Worm (Caenorhabditis elegans) whole organism, L1 larva: ENCODE results near the gene ZK470.14.

Experiments
- C34B4.2 ChIP-seq: sonication (generic microtip); optimal IDR thresholded peaks from 2 replicates; lab custom pipeline; 2017; ENCODE audit warnings: mild to moderate bottlenecking, missing genetic modification characterization, missing compliant biosample characterization
- blmp-1 ChIP-seq: fragments of 150-350 bp; optimal IDR thresholded peaks from 2 replicates; lab custom pipeline; 2014; ENCODE audit warnings: missing biosample characterization, missing genetic modification characterization
- dpl-1 ChIP-seq, 3 experiments: fragments of 150-350 bp in 2 of 3; sonication (generic microtip) in 1 of 3; optimal IDR thresholded peaks; 2 replicates each; lab custom pipeline; 2014 to 2017; ENCODE audit warnings: missing biosample characterization in 3 of 3, missing genetic modification characterization in 3 of 3, missing genetic modification reagents in 3 of 3
- lin-35 ChIP-seq, 2 experiments: fragments of 150-350 bp; optimal IDR thresholded peaks; 2 replicates each; lab custom pipeline; 2014; ENCODE audit warnings: missing biosample characterization in 2 of 2, missing genetic modification characterization in 2 of 2, missing genetic modification reagents in 2 of 2
- lin-39 ChIP-seq: fragments of 150-350 bp; optimal IDR thresholded peaks from 2 replicates; lab custom pipeline; 2014; ENCODE audit warnings: missing biosample characterization, missing genetic modification reagents, missing genetic modification characterization
- nhr-77 ChIP-seq: fragments of 150-350 bp; optimal IDR thresholded peaks from 2 replicates; lab custom pipeline; 2014; ENCODE audit warnings: missing biosample characterization, missing genetic modification characterization
- pqm-1 ChIP-seq: sonication (generic microtip); optimal IDR thresholded peaks from 3 replicates; lab custom pipeline; 2017; ENCODE audit warnings: missing biosample characterization, missing genetic modification characterization
- sox-4 ChIP-seq: sonication (generic microtip); optimal IDR thresholded peaks from 2 replicates; lab custom pipeline; 2016; ENCODE audit warnings: missing genetic modification characterization, missing compliant biosample characterization
- tbx-2 ChIP-seq: sonication (generic microtip); optimal IDR thresholded peaks from 2 replicates; lab custom pipeline; 2016; ENCODE audit warnings: missing genetic modification characterization, missing compliant biosample characterization
- unc-86 ChIP-seq: sonication (generic microtip); optimal IDR thresholded peaks from 2 replicates; lab custom pipeline; 2016; ENCODE audit warnings: missing genetic modification characterization, missing compliant biosample characterization

DNA sequence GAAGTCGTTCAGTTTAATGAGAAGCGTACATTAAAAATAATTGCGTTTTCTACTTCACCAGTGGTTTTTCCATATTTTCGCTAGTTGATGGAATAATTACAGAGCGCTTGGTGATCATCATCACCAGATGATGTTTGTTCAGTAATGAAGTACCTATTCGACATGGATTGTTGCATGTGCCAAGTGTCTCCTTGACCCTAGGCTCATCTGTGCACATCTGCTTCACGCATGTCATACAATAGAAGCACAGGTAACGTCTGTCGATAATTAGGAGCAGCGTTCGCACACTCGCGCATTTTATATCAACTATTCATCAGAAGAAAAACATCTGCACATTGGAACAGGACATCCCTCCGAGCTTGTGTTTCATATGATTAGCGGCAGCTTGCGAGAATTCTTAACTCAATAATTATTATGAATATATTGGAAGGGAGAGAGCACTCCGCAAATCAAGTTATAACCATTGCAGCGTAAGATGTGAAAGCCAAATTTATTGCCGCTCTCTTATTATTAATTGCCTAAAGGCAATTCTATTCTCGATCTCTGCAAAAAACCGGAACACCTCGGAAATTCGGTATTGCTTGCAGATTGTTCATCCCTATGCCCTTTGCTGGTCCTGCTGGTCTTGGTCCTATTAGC is 42.0 kb upstream of the ZK470.14 start:
- TF ChIP-seq nhr-77 (tag; lab: Kevin White, UChicago): no peak
- TF ChIP-seq C34B4.2: no peak
- TF ChIP-seq tbx-2 (tag; lab: Kevin White, UChicago): no peak
- no peak for TF ChIP-seq sox-4 (tag; lab: Kevin White, UChicago)
- TF ChIP-seq blmp-1 (tag; lab: Kevin White, UChicago): no peak
- no peak for TF ChIP-seq lin-35 (GFP tag; optimal IDR thresholded peaks at IDR 0.05; lab: Kevin White, UChicago)
- no peak for TF ChIP-seq lin-39 (tag; lab: Kevin White, UChicago)
- TF ChIP-seq dpl-1 (GFP tag; optimal IDR thresholded peaks at IDR 0.05; lab: Kevin White, UChicago): no peak
- TF ChIP-seq pqm-1 (tag; lab: Kevin White, UChicago): no peak
- TF ChIP-seq unc-86 (tag; lab: Kevin White, UChicago): no peak
